Worm (Caenorhabditis elegans): Measurements from ENCODE around the gene C45G7.4.

DNA sequence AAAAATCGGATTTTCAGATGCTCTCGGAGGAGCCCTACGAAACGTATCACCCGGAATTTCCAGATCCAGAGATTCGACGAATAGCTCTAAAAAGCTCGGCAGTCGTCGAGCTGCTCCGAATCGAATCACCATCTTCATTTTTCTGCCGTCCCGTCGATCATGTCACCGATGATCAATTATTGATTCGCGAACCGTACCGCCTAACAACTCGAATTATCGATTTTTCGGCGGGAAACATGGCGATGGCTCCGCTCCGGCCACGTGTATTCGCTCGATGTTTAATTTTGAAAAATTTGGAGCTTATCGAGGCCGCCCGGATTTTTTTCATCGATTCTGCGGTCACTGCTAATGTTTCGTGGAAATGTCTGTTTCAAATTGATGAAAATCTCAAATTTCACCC, 42.0 kb upstream of the C45G7.4 start, which contains the start of gene eri-5:
- no peak for TF ChIP-seq ztf-29 (GFP tag; IDR thresholded peaks at IDR 0.05)
- TF ChIP-seq T22C8.4 (GFP tag; IDR thresholded peaks at IDR 0.05): peak; percentile 64; the same call in 1 of the 2 replicates
- no peak for TF ChIP-seq tab-1 (GFP tag; IDR thresholded peaks at IDR 0.05)
- no peak for TF ChIP-seq med-1 (GFP tag; optimal IDR thresholded peaks at IDR 0.05; ENCODE audit: insufficient read depth)
- TF ChIP-seq ztf-23 (GFP tag; IDR thresholded peaks at IDR 0.05): no peak
- no peak for TF ChIP-seq klf-2 (GFP tag; conservative IDR thresholded peaks at IDR 0.05)
- no peak for TF ChIP-seq flt-1 (GFP tag; IDR thresholded peaks at IDR 0.05)
